Worm (Caenorhabditis elegans) whole organism, L1 larva: ENCODE measurements around the gene F09E10.5.

ENCODE experiments used
- egl-27 ChIP-seq, 2 experiments: fragments of 150-350 bp in 1 of 2; sonication (generic microtip); optimal IDR thresholded peaks; 3 replicates each; lab custom pipeline; 2017 to 2018; ENCODE audit warnings: missing biosample characterization in 2 of 2, missing genetic modification characterization in 2 of 2, missing genetic modification reagents in 2 of 2
- jun-1 ChIP-seq: fragments of 150-350 bp; optimal IDR thresholded peaks from 2 replicates; lab custom pipeline; 2014; ENCODE audit warnings: missing biosample characterization, missing genetic modification reagents, missing genetic modification characterization
- mdl-1 ChIP-seq, 2 experiments: fragments of 150-350 bp; optimal IDR thresholded peaks; 2 replicates each; lab custom pipeline; 2014 to 2017; ENCODE audit warnings: missing biosample characterization in 2 of 2, missing genetic modification characterization in 2 of 2, inconsistent platforms in 1 of 2
- pqm-1 ChIP-seq: sonication (generic microtip); optimal IDR thresholded peaks from 3 replicates; lab custom pipeline; 2017; ENCODE audit warnings: missing biosample characterization, missing genetic modification characterization
- unc-30 ChIP-seq: sonication (generic microtip); optimal IDR thresholded peaks from 2 replicates; lab custom pipeline; 2017; ENCODE audit warnings: missing biosample characterization, missing genetic modification characterization
- unc-62 ChIP-seq: fragments of 150-350 bp; optimal IDR thresholded peaks from 2 replicates; lab custom pipeline; 2014; ENCODE audit warnings: missing biosample characterization, missing genetic modification reagents, missing genetic modification characterization

- TF ChIP-seq egl-27 (tag; optimal IDR thresholded peaks at IDR 0.05; lab: Kevin White, UChicago): no peak
- TF ChIP-seq unc-62: no peak
- no peak for TF ChIP-seq unc-30 (tag; lab: Kevin White, UChicago)
- no peak for TF ChIP-seq mdl-1 (tag; optimal IDR thresholded peaks at IDR 0.05; lab: Kevin White, UChicago)
- TF ChIP-seq pqm-1 (tag; lab: Kevin White, UChicago): no peak
- no peak for TF ChIP-seq jun-1 (tag; lab: Kevin White, UChicago)
These were observed 20.4 kb downstream of the F09E10.5 start for ce11 chrX:1473794-1474193.
